Worm (Caenorhabditis elegans): ENCODE results near the gene mac-1.

The mac-1 gene

DNA sequence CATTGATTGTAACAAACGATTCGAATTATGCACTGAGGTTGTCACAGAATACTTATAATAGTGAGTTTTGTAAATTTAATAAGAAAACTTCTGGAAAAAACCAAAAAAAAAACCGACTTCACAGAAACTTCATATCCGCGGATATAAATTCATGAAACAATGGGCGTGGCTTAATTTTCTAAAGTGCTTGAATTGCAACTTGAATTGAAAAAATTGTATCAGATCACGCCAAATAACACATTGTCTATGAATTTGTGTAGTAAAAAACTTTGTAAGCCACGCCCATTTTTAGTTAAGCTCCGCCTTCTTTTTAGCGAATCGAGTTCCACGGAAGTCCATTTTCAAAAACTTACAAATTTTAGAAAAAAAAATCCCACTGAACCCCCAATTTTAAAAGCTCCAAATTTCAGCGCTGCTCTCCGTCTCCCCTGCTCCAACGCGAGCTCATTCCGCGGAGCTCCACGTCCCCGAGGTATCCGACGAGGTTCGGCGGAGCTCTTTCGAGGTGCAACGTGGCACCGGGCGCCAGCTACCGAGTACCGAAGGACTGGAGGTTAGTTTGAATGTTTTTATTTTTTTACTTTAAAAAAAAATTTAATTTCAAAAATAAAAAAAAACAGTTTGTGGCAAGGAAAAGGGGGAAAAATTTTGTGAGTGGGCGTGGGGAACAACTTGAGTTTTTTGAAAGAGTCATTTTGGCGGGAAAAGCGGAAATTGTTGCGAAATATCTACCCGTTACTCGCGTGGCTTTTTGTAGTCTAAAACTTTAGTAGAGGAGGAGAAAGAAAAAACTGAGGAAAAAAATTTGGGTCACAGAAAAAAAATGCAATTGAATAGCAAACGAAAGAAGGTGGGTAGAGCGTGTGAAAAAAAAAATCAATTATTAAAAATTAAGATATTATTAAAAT, 41.2 kb downstream of the mac-1 start:
- TF ChIP-seq sma-3 (GFP tag; optimal IDR thresholded peaks at IDR 0.05) = peak; percentile 28
- peak; percentile 0 for TF ChIP-seq unc-55 (GFP tag; optimal IDR thresholded peaks at IDR 0.05)
- peak; percentile 54 for TF ChIP-seq ztf-4 (tag; optimal IDR thresholded peaks at IDR 0.05)
- TF ChIP-seq skn-1 (tag; optimal IDR thresholded peaks at IDR 0.05) = no peak
- no peak for TF ChIP-seq nhr-10 (tag; optimal IDR thresholded peaks at IDR 0.05)
- TF ChIP-seq unc-39 (tag; optimal IDR thresholded peaks at IDR 0.05) = no peak

ce11 chrII:13278716-13279115, 42.0 kb downstream of the mac-1 start:
- TF ChIP-seq nhr-237 (tag; optimal IDR thresholded peaks at IDR 0.05) (no peak), mdl-1 (tag; optimal IDR thresholded peaks at IDR 0.05) (no peak), nhr-77 (tag; optimal IDR thresholded peaks at IDR 0.05) (no peak), sma-9 (GFP tag; optimal IDR thresholded peaks at IDR 0.05) (no peak), sma-9 (tag; optimal IDR thresholded peaks at IDR 0.05) (no peak), skn-1 (tag; optimal IDR thresholded peaks at IDR 0.05) (no peak), ztf-4 (tag; optimal IDR thresholded peaks at IDR 0.05) (no peak), lin-13 (GFP tag; optimal IDR thresholded peaks at IDR 0.05) (no peak), alr-1 (tag; optimal IDR thresholded peaks at IDR 0.05) (no peak), nhr-10 (tag; optimal IDR thresholded peaks at IDR 0.05) (no peak)

ce11 chrII:13278214-13278613, 42.5 kb downstream of the mac-1 start:
- TF ChIP-seq nhr-25 (tag; optimal IDR thresholded peaks at IDR 0.05) (no peak), elt-1 (tag; optimal IDR thresholded peaks at IDR 0.05) (no peak), lsy-2 (tag; optimal IDR thresholded peaks at IDR 0.05) (no peak), fos-1 (tag; optimal IDR thresholded peaks at IDR 0.05) (no peak), sem-4 (tag; optimal IDR thresholded peaks at IDR 0.05) (no peak), R02D3.7 (tag; optimal IDR thresholded peaks at IDR 0.05) (no peak), nhr-12 (tag; optimal IDR thresholded peaks at IDR 0.05) (no peak), mdl-1 (tag; optimal IDR thresholded peaks at IDR 0.05) (no peak), unc-55 (GFP tag; optimal IDR thresholded peaks at IDR 0.05) (no peak)

DNA sequence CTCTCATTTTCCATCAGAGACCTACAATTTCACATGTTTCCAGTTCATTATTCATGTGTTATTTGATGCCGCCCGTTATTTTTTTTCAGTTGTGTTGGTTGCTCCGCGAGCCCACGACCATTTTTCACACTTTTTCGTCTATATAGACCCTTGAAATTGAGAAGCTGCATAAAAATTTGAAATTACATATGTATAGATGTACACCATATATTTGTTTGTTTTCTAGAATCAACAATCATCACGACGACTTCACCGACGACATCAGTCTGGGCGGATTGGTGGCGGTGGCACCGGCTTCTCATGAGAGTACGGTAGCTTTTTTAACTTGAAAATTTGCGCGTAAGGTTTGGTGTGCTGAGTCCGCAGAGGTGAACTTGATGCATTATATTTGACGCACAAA, 49.9 kb downstream of the mac-1 start, which contains the start of gene Y48C3A.5:
Y48C3A.5 (plus strand) TSS at position 301 of the 400 bp plus-strand sequence.
- TF ChIP-seq skn-1 (tag; optimal IDR thresholded peaks at IDR 0.05) (no peak), egl-27 (tag; optimal IDR thresholded peaks at IDR 0.05) (no peak), ceh-82 (tag; optimal IDR thresholded peaks at IDR 0.05) (no peak), unc-39 (tag; optimal IDR thresholded peaks at IDR 0.05) (no peak), ZK546.5 (tag; optimal IDR thresholded peaks at IDR 0.05) (no peak), elt-3 (tag; optimal IDR thresholded peaks at IDR 0.05) (no peak), ama-1 (optimal IDR thresholded peaks at IDR 0.05) (no peak), ztf-4 (tag; optimal IDR thresholded peaks at IDR 0.05) (no peak), F13H6.1 (tag; optimal IDR thresholded peaks at IDR 0.05) (no peak), nhr-10 (tag; optimal IDR thresholded peaks at IDR 0.05) (no peak), dmd-4 (tag; optimal IDR thresholded peaks at IDR 0.05) (no peak)

ce11 chrII:13267305-13267704, 53.4 kb downstream of the mac-1 start:
- TF ChIP-seq unc-55 (GFP tag; optimal IDR thresholded peaks at IDR 0.05) = no peak
- no peak for TF ChIP-seq F13H6.1 (tag; optimal IDR thresholded peaks at IDR 0.05)
- no peak for TF ChIP-seq ceh-16 (tag; optimal IDR thresholded peaks at IDR 0.05)
- TF ChIP-seq zag-1 (tag; optimal IDR thresholded peaks at IDR 0.05) = no peak
- no peak for TF ChIP-seq ceh-82 (tag; optimal IDR thresholded peaks at IDR 0.05)
- no peak for TF ChIP-seq sma-3 (GFP tag; optimal IDR thresholded peaks at IDR 0.05)

Measured in whole organism, L2 larva.